Fruit fly (Drosophila melanogaster): Measurements from ENCODE around the gene Vps36.
A peak's percentile ranks its signal among the peaks of the same experiment; 100 is the strongest.

Gene Vps36

DNA sequence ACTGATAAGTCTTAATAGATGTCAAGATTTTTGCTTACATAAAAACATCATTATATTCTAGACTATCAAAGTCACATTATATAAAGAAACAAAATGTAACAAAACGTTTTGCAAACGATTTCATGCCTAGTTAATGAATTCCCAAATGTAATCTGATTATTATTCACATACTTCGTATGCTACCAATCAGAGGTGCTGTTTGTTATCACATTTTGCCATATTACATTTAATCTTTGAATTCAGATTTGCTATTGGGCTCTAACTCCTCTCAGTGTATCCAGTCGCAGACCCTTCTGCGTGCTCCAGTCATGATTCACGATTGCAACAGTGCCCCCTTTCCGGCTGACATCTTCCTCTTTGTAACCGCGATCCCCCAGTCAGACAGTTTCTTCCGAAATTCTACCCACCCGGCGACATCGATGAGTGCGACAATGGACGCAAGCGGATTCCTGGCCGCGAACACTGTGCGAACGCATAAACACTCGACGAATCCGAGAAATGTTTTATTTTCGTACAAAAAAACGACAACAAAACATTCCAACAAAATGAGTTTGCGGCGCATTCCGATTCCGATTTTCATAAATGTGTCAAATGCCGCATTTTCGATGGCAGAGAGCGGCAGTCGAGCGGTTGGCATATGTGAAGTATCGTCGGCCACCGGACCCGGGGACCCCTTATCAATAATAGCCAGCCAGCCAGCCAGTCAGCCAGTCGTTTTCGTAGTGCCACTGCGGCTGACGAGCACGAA is 24.6 kb downstream of the Vps36 start (continued):
- TF ChIP-seq CG6792 (GFP tag; optimal IDR thresholded peaks at IDR 0.05): peak; percentile 5
- peak; percentile 58 for TF ChIP-seq Sox14 (GFP tag; optimal IDR thresholded peaks at IDR 0.05)
- peak; percentile 28 for TF ChIP-seq CG34406 (GFP tag; optimal IDR thresholded peaks at IDR 0.05)
- TF ChIP-seq acj6 (GFP tag; optimal IDR thresholded peaks at IDR 0.05): peak; percentile 34
- no peak for TF ChIP-seq CG16779 (tag; optimal IDR thresholded peaks at IDR 0.05)
- no peak for TF ChIP-seq CG11762 (GFP tag; optimal IDR thresholded peaks at IDR 0.05; ENCODE audit: insufficient read depth)
- TF ChIP-seq CG10631 (GFP tag; optimal IDR thresholded peaks at IDR 0.05): peak; percentile 25
- peak; percentile 50 for TF ChIP-seq lz (GFP tag; optimal IDR thresholded peaks at IDR 0.05)
- TF ChIP-seq Met (GFP tag; optimal IDR thresholded peaks at IDR 0.05): peak; percentile 40
- peak; percentile 60 for TF ChIP-seq Eip75B (GFP tag; optimal IDR thresholded peaks at IDR 0.05)
- TF ChIP-seq Hr39 (GFP tag; optimal IDR thresholded peaks at IDR 0.05): peak; percentile 62
- TF ChIP-seq Ets21C (GFP tag; optimal IDR thresholded peaks at IDR 0.05): peak; percentile 19
- no peak for TF ChIP-seq CG6276 (GFP tag; optimal IDR thresholded peaks at IDR 0.05)
- TF ChIP-seq CG4318 (GFP tag; optimal IDR thresholded peaks at IDR 0.05): peak; percentile 28
- TF ChIP-seq CG1621 (tag; optimal IDR thresholded peaks at IDR 0.05): no peak
- no peak for TF ChIP-seq CG11294 (GFP tag; IDR thresholded peaks at IDR 0.05)
- TF ChIP-seq Smox (GFP tag; optimal IDR thresholded peaks at IDR 0.05): peak; percentile 57
- no peak for TF ChIP-seq CG6854 (GFP tag; optimal IDR thresholded peaks at IDR 0.05)
- TF ChIP-seq fkh (GFP tag; optimal IDR thresholded peaks at IDR 0.05): no peak
- peak; percentile 38 for TF ChIP-seq spab (GFP tag; optimal IDR thresholded peaks at IDR 0.05)
- TF ChIP-seq dac (GFP tag; optimal IDR thresholded peaks at IDR 0.05): no peak
- peak; percentile 40; the same call in 1 of the 2 replicates for TF ChIP-seq CG15336 (GFP tag; IDR thresholded peaks at IDR 0.05)
- TF ChIP-seq vri (GFP tag; optimal IDR thresholded peaks at IDR 0.05): no peak
- peak; percentile 3 for TF ChIP-seq pdm3 (GFP tag; optimal IDR thresholded peaks at IDR 0.05)
- TF ChIP-seq Blimp-1 (GFP tag; optimal IDR thresholded peaks at IDR 0.05): no peak
- peak; percentile 85 for TF ChIP-seq Eip78C (GFP tag)
- peak; percentile 63; the same call in 2 of the 3 replicates for TF ChIP-seq CG6163 (GFP tag; IDR thresholded peaks at IDR 0.05)

- no peak for TF ChIP-seq Eip93F (GFP tag; optimal IDR thresholded peaks at IDR 0.05)
- peak; percentile 15 for TF ChIP-seq CG6808 (GFP tag; optimal IDR thresholded peaks at IDR 0.05)
- TF ChIP-seq achi (GFP tag; optimal IDR thresholded peaks at IDR 0.05): no peak
- TF ChIP-seq eg (GFP tag; IDR thresholded peaks at IDR 0.05): 0 out of 3 replicates have a peak, but pooled peaks have one; percentile 10
- TF ChIP-seq CG1621 (tag; optimal IDR thresholded peaks at IDR 0.05): no peak
- TF ChIP-seq fd85E (GFP tag; optimal IDR thresholded peaks at IDR 0.05): no peak
- TF ChIP-seq CG11762 (GFP tag; optimal IDR thresholded peaks at IDR 0.05; ENCODE audit: insufficient read depth): no peak
- no peak for TF ChIP-seq cyc (GFP tag; optimal IDR thresholded peaks at IDR 0.05)
- TF ChIP-seq acj6 (GFP tag; optimal IDR thresholded peaks at IDR 0.05): no peak
- TF ChIP-seq CG10669 (GFP tag; optimal IDR thresholded peaks at IDR 0.05): no peak
- peak; percentile 19 for TF ChIP-seq CG16779 (tag; optimal IDR thresholded peaks at IDR 0.05)
- no peak for TF ChIP-seq CG4318 (GFP tag; optimal IDR thresholded peaks at IDR 0.05)
- no peak for TF ChIP-seq pdm3 (GFP tag; optimal IDR thresholded peaks at IDR 0.05)
- TF ChIP-seq OdsH (GFP tag; optimal IDR thresholded peaks at IDR 0.05): no peak
- no peak for TF ChIP-seq CG11294 (GFP tag; IDR thresholded peaks at IDR 0.05)
- peak; percentile 5 for TF ChIP-seq net (GFP tag; optimal IDR thresholded peaks at IDR 0.05)
- no peak for TF ChIP-seq CG6792 (GFP tag; optimal IDR thresholded peaks at IDR 0.05)
- no peak for TF ChIP-seq Met (GFP tag; optimal IDR thresholded peaks at IDR 0.05)
- TF ChIP-seq Sox14 (GFP tag; optimal IDR thresholded peaks at IDR 0.05): no peak
- TF ChIP-seq CG31627 (GFP tag; optimal IDR thresholded peaks at IDR 0.05): no peak
- TF ChIP-seq dac (GFP tag; optimal IDR thresholded peaks at IDR 0.05): no peak
- TF ChIP-seq CG8119 (GFP tag; IDR thresholded peaks at IDR 0.05): peak; percentile 56; the same call in 1 of the 3 replicates
- TF ChIP-seq salr (GFP tag; optimal IDR thresholded peaks at IDR 0.05): no peak
- TF ChIP-seq Sox15 (GFP tag; optimal IDR thresholded peaks at IDR 0.05): no peak
- no peak for TF ChIP-seq CG7368 (GFP tag; optimal IDR thresholded peaks at IDR 0.05)
- no peak for TF ChIP-seq CG10631 (GFP tag; optimal IDR thresholded peaks at IDR 0.05)
- TF ChIP-seq Ets21C (GFP tag; optimal IDR thresholded peaks at IDR 0.05): no peak
- peak; percentile 29 for TF ChIP-seq Lpt (GFP tag; optimal IDR thresholded peaks at IDR 0.05)
- no peak for TF ChIP-seq Hr38 (GFP tag; optimal IDR thresholded peaks at IDR 0.05)
- no peak for TF ChIP-seq CG3032 (tag; optimal IDR thresholded peaks at IDR 0.05)
- peak; percentile 50 to 53 for TF ChIP-seq ss (GFP tag; optimal IDR thresholded peaks at IDR 0.05)
- no peak for TF ChIP-seq Eip75B (GFP tag; optimal IDR thresholded peaks at IDR 0.05)
- peak; percentile 74 for TF ChIP-seq CG6854 (GFP tag; optimal IDR thresholded peaks at IDR 0.05)
- TF ChIP-seq lz (GFP tag; optimal IDR thresholded peaks at IDR 0.05): no peak
- no peak for TF ChIP-seq CG11902 (GFP tag; optimal IDR thresholded peaks at IDR 0.05)
Observed at dm6 chr3L:13486860-13487404, 26.0 kb downstream of the Vps36 start.
